Worm (Caenorhabditis elegans) whole organism, early embryonic: ENCODE data around the gene oat-1.
A peak's percentile ranks its signal among the peaks of the same experiment; 100 is the strongest.

Experiments
- F13C5.2 ChIP-seq: sonication (generic microtip); optimal IDR thresholded peaks from 2 replicates; lab custom pipeline; 2017; ENCODE audit warnings: mild to moderate bottlenecking, missing genetic modification characterization, inconsistent platforms, missing compliant biosample characterization
- ama-1 ChIP-seq: fragments of 150-350 bp; optimal IDR thresholded peaks from 2 replicates; lab custom pipeline; 2014
- flt-1 ChIP-seq: fragments of 200-800 bp; sonication (Bioruptor generic); IDR thresholded peaks from 2 replicates; pipeline ENCODE4 v1.3.6; 2022; ENCODE audit warnings: missing genetic modification characterization, missing compliant biosample characterization
- tbx-37 ChIP-seq: fragments of 200-800 bp; sonication (Bioruptor generic); conservative IDR thresholded peaks from 2 replicates; pipeline ENCODE4 v1.3.6; 2022; ENCODE audit warnings: missing genetic modification reagents, missing genetic modification characterization, missing compliant biosample characterization

- TF ChIP-seq flt-1 (GFP tag; lab: Robert Waterston, UW) (0 out of 2 replicates have a peak, but pooled peaks have one; percentile 35), tbx-37 (GFP tag; lab: Robert Waterston, UW) (0 out of 2 replicates have a peak, but pooled peaks have one; percentile 10), F13C5.2 (tag; lab: Kevin White, UChicago) (no peak), ama-1 (lab: Kevin White, UChicago) (peak; percentile 51)
Observed at ce11 chrIV:8431567-8432458, 40.6 kb downstream of the oat-1 start.
